Fruit fly (Drosophila melanogaster): ENCODE results near the gene Afg3l2.

Gene Afg3l2

DNA sequence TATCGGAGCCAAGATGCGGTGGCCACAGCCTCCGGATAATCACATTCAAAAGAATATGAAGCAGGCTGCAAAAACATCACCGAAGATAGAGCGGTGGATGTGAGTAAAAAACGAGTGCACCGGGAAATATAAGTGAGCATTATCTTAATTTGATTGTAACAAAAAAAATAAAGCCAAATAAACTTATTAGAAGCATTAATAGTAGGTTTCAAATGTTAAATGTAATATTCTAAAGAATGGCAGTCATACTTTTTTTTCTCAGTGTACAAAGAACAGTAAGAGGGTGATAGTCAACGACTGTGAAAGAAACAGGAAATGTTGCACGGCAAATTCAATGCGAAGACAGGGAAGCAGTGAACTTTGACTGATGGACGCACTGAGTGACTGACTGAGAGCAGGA, 25.7 kb downstream of the Afg3l2 start (continued):
- TF ChIP-seq row (GFP tag; IDR thresholded peaks at IDR 0.05) (peak; percentile 37; the same call in 2 of the 3 replicates), CrebB (tag; optimal IDR thresholded peaks at IDR 0.05) (no peak), Ravus (GFP tag; IDR thresholded peaks at IDR 0.05) (no peak), Poxn (GFP tag; IDR thresholded peaks at IDR 0.05) (no peak), nom (GFP tag; optimal IDR thresholded peaks at IDR 0.05) (no peak), PHDP (tag; optimal IDR thresholded peaks at IDR 0.05) (no peak), jing (GFP tag; optimal IDR thresholded peaks at IDR 0.05) (no peak), CG18764 (GFP tag; optimal IDR thresholded peaks at IDR 0.05) (no peak), CG14667 (GFP tag; IDR thresholded peaks at IDR 0.05) (no peak), CG14710 (tag; optimal IDR thresholded peaks at IDR 0.05) (peak; percentile 10), Hr51 (GFP tag; optimal IDR thresholded peaks at IDR 0.05) (peak in 1 of 2 experiments; percentile 31), CG4707 (GFP tag; optimal IDR thresholded peaks at IDR 0.05) (no peak), tx (GFP tag; optimal IDR thresholded peaks at IDR 0.05) (no peak), Atf-2 (GFP tag; optimal IDR thresholded peaks at IDR 0.05) (no peak), CG11695 (GFP tag; IDR thresholded peaks at IDR 0.05) (no peak), HLH3B (GFP tag; IDR thresholded peaks at IDR 0.05) (0 out of 2 replicates have a peak, but pooled peaks have one; percentile 12), Ets97D (GFP tag; optimal IDR thresholded peaks at IDR 0.05) (no peak), Gug (GFP tag; IDR thresholded peaks at IDR 0.05) (no peak), sisA (GFP tag; IDR thresholded peaks at IDR 0.05) (no peak), CG15479 (GFP tag; optimal IDR thresholded peaks at IDR 0.05) (no peak), CG12299 (tag; optimal IDR thresholded peaks at IDR 0.05) (no peak), CG6683 (GFP tag; optimal IDR thresholded peaks at IDR 0.05) (no peak), prd (optimal IDR thresholded peaks at IDR 0.05) (no peak), prd (GFP tag; IDR thresholded peaks at IDR 0.05) (peak; percentile 31; the same call in 1 of the 3 replicates), eve (GFP tag; optimal IDR thresholded peaks at IDR 0.05) (no peak), CG12942 (GFP tag; optimal IDR thresholded peaks at IDR 0.05) (no peak), trem (tag; optimal IDR thresholded peaks at IDR 0.05) (no peak), CG6854 (GFP tag; optimal IDR thresholded peaks at IDR 0.05) (no peak), CG17359 (tag; optimal IDR thresholded peaks at IDR 0.05) (no peak), CG2678 (tag; optimal IDR thresholded peaks at IDR 0.05) (peak; percentile 46), CG15696 (tag; optimal IDR thresholded peaks at IDR 0.05) (no peak), yki (optimal IDR thresholded peaks at IDR 0.05) (no peak), CG31441 (GFP tag; IDR thresholded peaks at IDR 0.05) (0 out of 2 replicates have a peak, but pooled peaks have one; percentile 28), Rfx (GFP tag; IDR thresholded peaks at IDR 0.05) (no peak), CG12391 (tag; optimal IDR thresholded peaks at IDR 0.05) (peak; percentile 4), CG10267 (tag; optimal IDR thresholded peaks at IDR 0.05) (no peak), ato (GFP tag; IDR thresholded peaks at IDR 0.05; ENCODE audit: partially characterized antibody) (no peak), CG6175 (GFP tag; IDR thresholded peaks at IDR 0.05) (no peak), sens (GFP tag) (peak; percentile 54), Usf (GFP tag; optimal IDR thresholded peaks at IDR 0.05) (no peak), CG3847 (GFP tag; IDR thresholded peaks at IDR 0.05) (no peak), dysf (GFP tag; IDR thresholded peaks at IDR 0.05) (0 out of 3 replicates have a peak, but pooled peaks have one; percentile 10), hth (optimal IDR thresholded peaks at IDR 0.05) (no peak), ERR (GFP tag; optimal IDR thresholded peaks at IDR 0.05) (no peak), fd96Cb (tag; optimal IDR thresholded peaks at IDR 0.05) (peak; percentile 28), dati (GFP tag; IDR thresholded peaks at IDR 0.05) (no peak), CG10431 (GFP tag; optimal IDR thresholded peaks at IDR 0.05) (no peak), Sox102F (GFP tag; optimal IDR thresholded peaks at IDR 0.05) (peak; percentile 2), CG4854 (GFP tag; optimal IDR thresholded peaks at IDR 0.05) (no peak), Scr (GFP tag; IDR thresholded peaks at IDR 0.05; ENCODE audit: partially characterized antibody) (no peak), sna (GFP tag; IDR thresholded peaks at IDR 0.05; ENCODE audit: partially characterized antibody) (no peak), Atf6 (GFP tag; IDR thresholded peaks at IDR 0.05) (no peak)
